Fruit fly (Drosophila melanogaster) whole organism, embryonic: Measurements from ENCODE around the gene asun.

ENCODE experiments used
- Atf6 ChIP-seq: fragments of 200-800 bp; sonication (Bioruptor generic); IDR thresholded peaks from 2 replicates; pipeline ENCODE4 v1.3.6; 2022; ENCODE audit warnings: missing biosample characterization, missing genetic modification characterization
- CG3838 ChIP-seq: fragments of 200-800 bp; sonication (Bioruptor generic); optimal IDR thresholded peaks from 3 replicates; lab custom pipeline; 2016; ENCODE audit warnings: missing biosample characterization, missing genetic modification characterization
- CG4360 ChIP-seq: fragments of 200-800 bp; sonication (Bioruptor generic); IDR thresholded peaks from 2 replicates; pipeline ENCODE4 v1.3.6; 2022; ENCODE audit warnings: missing biosample characterization, missing genetic modification characterization
- CG4404 ChIP-seq: fragments of 200-800 bp; sonication (Bioruptor generic); IDR thresholded peaks from 2 replicates; pipeline ENCODE4 v1.3.6; 2022; ENCODE audit warnings: missing biosample characterization, missing genetic modification characterization
- Hsf ChIP-seq: fragments of 200-800 bp; sonication (Bioruptor generic); optimal IDR thresholded peaks from 3 replicates; lab custom pipeline; 2016; ENCODE audit warnings: missing biosample characterization, missing genetic modification characterization
- ac ChIP-seq: fragments of 200-800 bp; sonication (Bioruptor generic); optimal IDR thresholded peaks from 3 replicates; lab custom pipeline; 2017; ENCODE audit warnings: missing biosample characterization, mild to moderate bottlenecking, missing genetic modification characterization
- toy ChIP-seq: fragments of 200-800 bp; sonication (Bioruptor generic); IDR thresholded peaks from 2 replicates; pipeline ENCODE4 v1.3.6; 2022; ENCODE audit warnings: missing biosample characterization, missing genetic modification characterization

DNA sequence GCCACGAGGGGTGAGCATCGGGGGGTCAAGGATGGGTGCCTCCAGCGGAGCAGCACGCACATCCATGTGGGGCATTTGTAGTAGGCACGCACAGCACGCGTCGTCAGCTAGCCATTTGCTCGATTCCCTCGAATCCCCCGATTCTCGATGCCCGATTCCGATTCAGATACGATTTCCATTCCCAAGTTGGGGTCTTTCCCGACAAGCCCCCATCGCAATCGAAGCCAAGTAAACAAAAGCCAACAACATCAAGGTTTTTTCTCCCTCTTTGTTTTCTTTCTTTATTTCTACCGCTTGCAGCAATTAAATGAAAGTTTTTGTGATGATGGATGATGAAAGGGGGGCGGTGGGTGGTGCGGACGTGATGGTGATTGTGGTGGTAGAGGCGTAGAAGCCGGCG lies 37.0 kb upstream of the asun start:
- TF ChIP-seq toy (GFP tag; lab: Robert Waterston, UW) (no peak), CG4360 (GFP tag; lab: Robert Waterston, UW) (no peak), ac (GFP tag; lab: Kevin White, UChicago) (no peak), Hsf (GFP tag; lab: Kevin White, UChicago) (no peak), Atf6 (no peak), CG4404 (no peak), CG3838 (no peak)
